Fruit fly (Drosophila melanogaster) whole organism, embryonic: ENCODE results near the gene CSN1b.

Source experiments
- Atf3 ChIP-seq: fragments of 200-800 bp; sonication (Bioruptor generic); optimal IDR thresholded peaks from 3 replicates; lab custom pipeline; 2016; ENCODE audit warnings: missing biosample characterization, missing genetic modification characterization
- Bgb ChIP-seq: fragments of 200-800 bp; sonication (Bioruptor generic); IDR thresholded peaks from 2 replicates; pipeline ENCODE4 v1.3.6; 2022; ENCODE audit warnings: missing biosample characterization, missing genetic modification characterization; ENCODE audit not compliant: partially characterized antibody
- CG10959 ChIP-seq: fragments of 200-800 bp; sonication (Bioruptor generic); IDR thresholded peaks from 2 replicates; pipeline ENCODE4 v1.3.6; 2022; ENCODE audit warnings: missing biosample characterization, missing genetic modification characterization
- CG11093 ChIP-seq: fragments of 200-800 bp; sonication (Bioruptor generic); IDR thresholded peaks from 3 replicates; pipeline ENCODE4 v1.3.6; 2022; ENCODE audit warnings: missing biosample characterization, missing genetic modification characterization
- CG12299 ChIP-seq: fragments of 200-800 bp; sonication (Bioruptor generic); optimal IDR thresholded peaks from 2 replicates; lab custom pipeline; 2018; ENCODE audit warnings: missing biosample characterization, mild to moderate bottlenecking, missing genetic modification characterization
- CG12942 ChIP-seq: fragments of 200-800 bp; sonication (Bioruptor generic); optimal IDR thresholded peaks from 3 replicates; lab custom pipeline; 2016; ENCODE audit warnings: missing biosample characterization, missing genetic modification characterization
- CG15011 ChIP-seq: fragments of 200-800 bp; sonication (Bioruptor generic); optimal IDR thresholded peaks from 3 replicates; lab custom pipeline; 2018; ENCODE audit warnings: missing biosample characterization, mild to moderate bottlenecking, missing genetic modification characterization
- CG16813 ChIP-seq: fragments of 200-800 bp; sonication (Bioruptor generic); IDR thresholded peaks from 3 replicates; pipeline ENCODE4 v1.3.6; 2022; ENCODE audit warnings: missing biosample characterization, missing genetic modification characterization; ENCODE audit not compliant: partially characterized antibody
- CG17359 ChIP-seq: fragments of 200-800 bp; sonication (Bioruptor generic); optimal IDR thresholded peaks from 3 replicates; lab custom pipeline; 2018; ENCODE audit warnings: missing biosample characterization, mild to moderate bottlenecking, missing genetic modification characterization, moderate library complexity
- CG17802 ChIP-seq: fragments of 200-800 bp; sonication (Bioruptor generic); optimal IDR thresholded peaks from 2 replicates; lab custom pipeline; 2018; ENCODE audit warnings: missing biosample characterization, mild to moderate bottlenecking, missing genetic modification characterization, moderate library complexity
- CG1792 ChIP-seq: fragments of 200-800 bp; sonication (Bioruptor generic); optimal IDR thresholded peaks from 2 replicates; lab custom pipeline; 2016; ENCODE audit warnings: missing biosample characterization, missing genetic modification characterization
- CG18262 ChIP-seq: fragments of 200-800 bp; optimal IDR thresholded peaks from 3 replicates; lab custom pipeline; 2019; ENCODE audit warnings: missing biosample characterization, mild to moderate bottlenecking, missing genetic modification characterization, moderate library complexity
- CG3838 ChIP-seq: fragments of 200-800 bp; sonication (Bioruptor generic); optimal IDR thresholded peaks from 3 replicates; lab custom pipeline; 2016; ENCODE audit warnings: missing biosample characterization, missing genetic modification characterization
- CG4282 ChIP-seq: fragments of 200-800 bp; sonication (Bioruptor generic); optimal IDR thresholded peaks from 2 replicates; lab custom pipeline; 2016; ENCODE audit warnings: missing biosample characterization, missing genetic modification characterization
- CG4617 ChIP-seq: fragments of 200-800 bp; sonication (Bioruptor generic); optimal IDR thresholded peaks from 3 replicates; lab custom pipeline; 2016; ENCODE audit warnings: missing biosample characterization, missing genetic modification characterization, borderline replicate concordance
- CG6689 ChIP-seq: fragments of 200-800 bp; sonication (Bioruptor generic); IDR thresholded peaks from 2 replicates; pipeline ENCODE4 v1.3.6; 2022; ENCODE audit warnings: missing biosample characterization, missing genetic modification characterization
- CG6791 ChIP-seq: fragments of 200-800 bp; sonication (Bioruptor generic); IDR thresholded peaks from 3 replicates; pipeline ENCODE4 v1.3.6; 2022; ENCODE audit warnings: missing biosample characterization, missing genetic modification characterization; ENCODE audit not compliant: partially characterized antibody
- CG7556 ChIP-seq: fragments of 200-800 bp; sonication (Bioruptor generic); optimal IDR thresholded peaks from 2 replicates; lab custom pipeline; 2017; ENCODE audit warnings: missing biosample characterization, mild to moderate bottlenecking, missing genetic modification characterization
- CG7963 ChIP-seq: fragments of 200-800 bp; sonication (Bioruptor generic); IDR thresholded peaks from 3 replicates; pipeline ENCODE4 v1.3.6; 2022; ENCODE audit warnings: missing biosample characterization, missing genetic modification characterization; ENCODE audit not compliant: partially characterized antibody
- CG8089 ChIP-seq: fragments of 200-800 bp; sonication (Bioruptor generic); optimal IDR thresholded peaks from 3 replicates; lab custom pipeline; 2016; ENCODE audit warnings: missing biosample characterization, missing genetic modification characterization
- CG9609 ChIP-seq: fragments of 200-800 bp; sonication (Bioruptor generic); optimal IDR thresholded peaks from 3 replicates; lab custom pipeline; 2016; ENCODE audit warnings: missing biosample characterization, missing genetic modification characterization
- CG9727 ChIP-seq: fragments of 200-800 bp; sonication (Bioruptor generic); optimal IDR thresholded peaks from 3 replicates; lab custom pipeline; 2017; ENCODE audit warnings: missing biosample characterization, mild to moderate bottlenecking, missing genetic modification characterization
- ERR ChIP-seq: fragments of 200-800 bp; sonication (Bioruptor generic); optimal IDR thresholded peaks from 2 replicates; lab custom pipeline; 2016; ENCODE audit warnings: missing biosample characterization, missing genetic modification characterization
- H15 ChIP-seq: fragments of 200-800 bp; sonication (Bioruptor generic); IDR thresholded peaks from 3 replicates; pipeline ENCODE4 v1.3.6; 2022; ENCODE audit warnings: missing biosample characterization, missing genetic modification characterization
- HmgD ChIP-seq: fragments of 200-800 bp; sonication (Bioruptor generic); optimal IDR thresholded peaks from 3 replicates; lab custom pipeline; 2016; ENCODE audit warnings: missing biosample characterization, missing genetic modification characterization
- Hr39 ChIP-seq: fragments of >200 bp; optimal IDR thresholded peaks from 2 replicates; lab custom pipeline; 2017
- Kr ChIP-seq: fragments of 200-800 bp; sonication (Bioruptor generic); optimal IDR thresholded peaks from 2 replicates; lab custom pipeline; 2017; ENCODE audit warnings: missing biosample characterization, mild to moderate bottlenecking, missing genetic modification characterization
- Meics ChIP-seq: fragments of 200-800 bp; sonication (Bioruptor generic); optimal IDR thresholded peaks from 2 replicates; lab custom pipeline; 2017; ENCODE audit warnings: missing biosample characterization, mild to moderate bottlenecking, missing genetic modification characterization
- Mes4 ChIP-seq: fragments of 200-800 bp; sonication (Bioruptor generic); optimal IDR thresholded peaks from 2 replicates; lab custom pipeline; 2016; ENCODE audit warnings: missing biosample characterization, missing genetic modification characterization
- Mrtf ChIP-seq: fragments of 200-800 bp; sonication (Bioruptor generic); IDR thresholded peaks from 3 replicates; pipeline ENCODE4 v1.3.6; 2022; ENCODE audit warnings: missing biosample characterization, missing genetic modification characterization
- NK7.1 ChIP-seq: fragments of 200-800 bp; sonication (Bioruptor generic); optimal IDR thresholded peaks from 3 replicates; lab custom pipeline; 2016; ENCODE audit warnings: missing biosample characterization, missing genetic modification characterization
- Neu2 ChIP-seq: fragments of 200-800 bp; sonication (Bioruptor generic); optimal IDR thresholded peaks from 3 replicates; lab custom pipeline; 2016; ENCODE audit warnings: missing biosample characterization, missing genetic modification characterization, borderline replicate concordance
- Nf-YC ChIP-seq: fragments of 200-800 bp; optimal IDR thresholded peaks from 3 replicates; lab custom pipeline; 2019; ENCODE audit warnings: missing biosample characterization, mild to moderate bottlenecking, missing genetic modification characterization, moderate library complexity
- bowl ChIP-seq: fragments of 200-800 bp; sonication (Bioruptor generic); IDR thresholded peaks from 2 replicates; pipeline ENCODE4 v1.3.6; 2022; ENCODE audit warnings: missing biosample characterization, missing genetic modification characterization
- btn ChIP-seq: fragments of 200-800 bp; sonication (Bioruptor generic); optimal IDR thresholded peaks from 2 replicates; lab custom pipeline; 2016; ENCODE audit warnings: missing biosample characterization, missing genetic modification characterization
- cg ChIP-seq: fragments of 200-800 bp; sonication (Bioruptor generic); optimal IDR thresholded peaks from 3 replicates; lab custom pipeline; 2019; ENCODE audit warnings: missing biosample characterization, mild to moderate bottlenecking, missing genetic modification characterization, moderate library complexity
- eve ChIP-seq, 2 experiments: fragments of >200 bp; optimal IDR thresholded peaks; 2 replicates each; lab custom pipeline; 2017; ENCODE audit warnings: missing biosample characterization in 2 of 2, missing genetic modification characterization in 2 of 2
- exex ChIP-seq: fragments of 200-800 bp; sonication (Bioruptor generic); optimal IDR thresholded peaks from 4 replicates; lab custom pipeline; 2018; ENCODE audit warnings: missing biosample characterization, mild to moderate bottlenecking, missing genetic modification characterization, moderate library complexity
- gce ChIP-seq: fragments of 200-800 bp; sonication (Bioruptor generic); IDR thresholded peaks from 3 replicates; pipeline ENCODE4 v1.3.6; 2022; ENCODE audit warnings: missing biosample characterization, missing genetic modification characterization
- grn ChIP-seq: fragments of 200-800 bp; sonication (Bioruptor generic); optimal IDR thresholded peaks from 3 replicates; lab custom pipeline; 2017; ENCODE audit warnings: missing biosample characterization, missing genetic modification characterization
- gro ChIP-seq: fragments of 200-800 bp; sonication (Bioruptor generic); optimal IDR thresholded peaks from 2 replicates; lab custom pipeline; 2016; ENCODE audit warnings: missing biosample characterization, missing genetic modification characterization
- gt ChIP-seq: fragments of 200-800 bp; sonication (Bioruptor generic); IDR thresholded peaks from 2 replicates; pipeline ENCODE4 v1.3.6; 2022; ENCODE audit warnings: missing biosample characterization, missing genetic modification characterization
- hb ChIP-seq: fragments of 200-800 bp; sonication (Bioruptor generic); IDR thresholded peaks from 3 replicates; pipeline ENCODE4 v1.3.6; 2022; ENCODE audit warnings: missing biosample characterization, missing genetic modification characterization; ENCODE audit not compliant: partially characterized antibody
- kni ChIP-seq: fragments of 200-800 bp; sonication (Bioruptor generic); optimal IDR thresholded peaks from 3 replicates; lab custom pipeline; 2017; ENCODE audit warnings: mild to moderate bottlenecking, missing biosample characterization, missing genetic modification reagents, missing genetic modification characterization
- lov ChIP-seq, 2 experiments: fragments of 200-800 bp in 1 of 2; fragments of >200 bp in 1 of 2; sonication (Bioruptor generic) in 1 of 2; IDR thresholded peaks in 1 of 2; optimal IDR thresholded peaks in 1 of 2; 2 replicates in 1 of 2; 3 replicates in 1 of 2; pipeline versions ENCODE4 v1.3.6 to Lab custom; 2017 to 2022; ENCODE audit warnings: missing biosample characterization in 1 of 2, missing genetic modification characterization in 1 of 2
- oc ChIP-seq: fragments of 200-800 bp; sonication (Bioruptor generic); optimal IDR thresholded peaks from 2 replicates; lab custom pipeline; 2018; ENCODE audit warnings: missing biosample characterization, mild to moderate bottlenecking, missing genetic modification characterization, moderate library complexity
- psq ChIP-seq: fragments of 200-800 bp; sonication (Bioruptor generic); optimal IDR thresholded peaks from 2 replicates; lab custom pipeline; 2017; ENCODE audit warnings: missing biosample characterization, missing genetic modification characterization
- shn ChIP-seq: fragments of 200-800 bp; sonication (Bioruptor generic); optimal IDR thresholded peaks from 3 replicates; lab custom pipeline; 2016; ENCODE audit warnings: missing biosample characterization, missing genetic modification characterization
- stwl ChIP-seq: fragments of 200-800 bp; sonication (Bioruptor generic); optimal IDR thresholded peaks from 3 replicates; lab custom pipeline; 2018; ENCODE audit warnings: missing biosample characterization, mild to moderate bottlenecking, missing genetic modification characterization, moderate library complexity
- trem ChIP-seq: fragments of 200-800 bp; optimal IDR thresholded peaks from 3 replicates; lab custom pipeline; 2019; ENCODE audit warnings: missing biosample characterization, mild to moderate bottlenecking, missing genetic modification characterization, moderate library complexity
- tup ChIP-seq: fragments of 200-800 bp; sonication (Bioruptor generic); optimal IDR thresholded peaks from 2 replicates; lab custom pipeline; 2016; ENCODE audit warnings: missing biosample characterization, mild to moderate bottlenecking, missing genetic modification characterization, moderate library complexity

CSN1b gene

DNA sequence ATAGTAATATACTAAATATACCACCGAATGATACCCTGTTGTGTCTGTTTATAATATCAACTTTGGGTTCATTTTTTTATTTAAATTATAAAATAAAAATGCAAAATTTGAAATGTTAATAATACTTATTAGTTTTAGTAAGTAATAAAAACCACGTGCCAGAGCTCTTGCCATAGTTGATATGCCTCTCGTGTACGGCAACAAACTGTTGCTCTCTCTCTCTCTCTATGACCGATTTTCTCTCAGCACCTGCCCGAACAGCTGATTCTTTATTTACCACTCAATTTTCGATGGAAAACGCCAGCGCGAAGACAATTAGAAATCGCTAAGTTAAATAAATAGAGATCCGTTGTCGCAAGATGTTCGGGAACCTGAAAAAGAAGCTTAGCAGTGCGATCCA, 37.2 kb downstream of the CSN1b start, which contains the start of gene Dysb (continued):
- no peak for TF ChIP-seq eve (GFP tag; optimal IDR thresholded peaks at IDR 0.05; lab: Kevin White, UChicago)
- TF ChIP-seq lov (optimal IDR thresholded peaks at IDR 0.05; lab: Kevin White, UChicago) = no peak
- TF ChIP-seq lov (GFP tag; IDR thresholded peaks at IDR 0.05; lab: Robert Waterston, UW) = peak; percentile 83
- TF ChIP-seq Bgb (GFP tag; lab: Robert Waterston, UW) = no peak
- no peak for TF ChIP-seq ERR (GFP tag; lab: Kevin White, UChicago)
- TF ChIP-seq HmgD = no peak
- no peak for TF ChIP-seq CG8089 (GFP tag; lab: Kevin White, UChicago)
- peak; percentile 83 for TF ChIP-seq Nf-YC (tag; lab: Kevin White, UChicago)
- TF ChIP-seq CG16813 (GFP tag; lab: Robert Waterston, UW) = no peak
- TF ChIP-seq oc (tag; lab: Kevin White, UChicago) = peak; percentile 88
- peak; percentile 73 for TF ChIP-seq CG12942 (GFP tag; lab: Kevin White, UChicago)
- peak; percentile 90 for TF ChIP-seq gce (GFP tag; lab: Robert Waterston, UW)
- peak; percentile 53 for TF ChIP-seq tup
- TF ChIP-seq shn (GFP tag; lab: Kevin White, UChicago) = peak; percentile 26
- peak; percentile 73 for TF ChIP-seq psq (GFP tag; lab: Kevin White, UChicago)
- peak; percentile 57 for TF ChIP-seq exex (tag; lab: Kevin White, UChicago)
- TF ChIP-seq hb (GFP tag; lab: Robert Waterston, UW) = no peak
- TF ChIP-seq CG6689 = peak; percentile 86
- TF ChIP-seq CG18262 = peak; percentile 89
- peak; percentile 68; the same call in 2 of the 3 replicates for TF ChIP-seq Mrtf (GFP tag; lab: Robert Waterston, UW)
- no peak; the same call in 1 of the 2 replicates for TF ChIP-seq CG10959 (GFP tag; lab: Robert Waterston, UW)
- peak; percentile 86 for TF ChIP-seq CG12299 (tag; lab: Kevin White, UChicago)
- peak; percentile 4 for TF ChIP-seq CG3838 (GFP tag; lab: Kevin White, UChicago)
- TF ChIP-seq trem (tag; lab: Kevin White, UChicago) = peak; percentile 72
- TF ChIP-seq Hr39 (lab: Kevin White, UChicago) = no peak
- peak; percentile 70 for TF ChIP-seq kni
- TF ChIP-seq stwl (tag; lab: Kevin White, UChicago) = peak; percentile 37
- peak; percentile 21 for TF ChIP-seq CG17802 (tag; lab: Kevin White, UChicago)
- TF ChIP-seq Kr = no peak
- no peak for TF ChIP-seq CG1792
- TF ChIP-seq CG17359 (tag; lab: Kevin White, UChicago) = peak; percentile 94
- TF ChIP-seq CG7963 (GFP tag; lab: Robert Waterston, UW) = no peak
- TF ChIP-seq Meics (GFP tag; lab: Kevin White, UChicago) = peak; percentile 89
- TF ChIP-seq CG9609 (GFP tag; lab: Kevin White, UChicago) = peak; percentile 36
- peak; percentile 39 for TF ChIP-seq CG4617 (GFP tag; lab: Kevin White, UChicago)
- TF ChIP-seq CG4282 (GFP tag; lab: Kevin White, UChicago) = no peak
- TF ChIP-seq CG9727 (GFP tag; lab: Kevin White, UChicago) = peak; percentile 88
- no peak for TF ChIP-seq CG6791 (GFP tag; lab: Robert Waterston, UW)
- TF ChIP-seq Atf3 (GFP tag; lab: Kevin White, UChicago) = peak; percentile 15
- peak; percentile 10; the same call in 1 of the 2 replicates for TF ChIP-seq gt (GFP tag; lab: Robert Waterston, UW)
- peak; percentile 67 for TF ChIP-seq CG15011
- peak; percentile 9 for TF ChIP-seq NK7.1
- TF ChIP-seq cg (GFP tag; lab: Kevin White, UChicago) = no peak
- peak; percentile 89 for TF ChIP-seq CG7556 (GFP tag; lab: Kevin White, UChicago)
- TF ChIP-seq grn (GFP tag; lab: Kevin White, UChicago) = peak; percentile 4
- no peak for TF ChIP-seq Neu2 (GFP tag; lab: Kevin White, UChicago)
- TF ChIP-seq gro (GFP tag; lab: Kevin White, UChicago) = peak; percentile 37
- TF ChIP-seq Mes4 (GFP tag; lab: Kevin White, UChicago) = peak; percentile 27
- TF ChIP-seq btn = no peak
- TF ChIP-seq bowl (GFP tag; lab: Robert Waterston, UW) = peak; percentile 78
- peak; percentile 90 for TF ChIP-seq H15 (GFP tag; lab: Robert Waterston, UW)
- TF ChIP-seq CG11093 (GFP tag; lab: Robert Waterston, UW) = peak; percentile 63; the same call in 1 of the 3 replicates
